Worm (Caenorhabditis elegans) whole organism, early embryonic: ENCODE data around the gene D1005.10.

Source experiments
- B0310.2 ChIP-seq: sonication (generic microtip); optimal IDR thresholded peaks from 2 replicates; lab custom pipeline; 2016; ENCODE audit warnings: mild to moderate bottlenecking, missing genetic modification characterization, missing compliant biosample characterization
- F13C5.2 ChIP-seq: sonication (generic microtip); optimal IDR thresholded peaks from 2 replicates; lab custom pipeline; 2017; ENCODE audit warnings: mild to moderate bottlenecking, missing genetic modification characterization, inconsistent platforms, missing compliant biosample characterization
- aly-1 ChIP-seq: sonication (generic microtip); optimal IDR thresholded peaks from 2 replicates; lab custom pipeline; 2016; ENCODE audit warnings: missing genetic modification characterization, missing compliant biosample characterization
- ama-1 ChIP-seq: fragments of 150-350 bp; optimal IDR thresholded peaks from 2 replicates; lab custom pipeline; 2014
- ceh-13 ChIP-seq: fragments of 200-800 bp; sonication (Bioruptor generic); optimal IDR thresholded peaks from 2 replicates; lab custom pipeline; 2018; ENCODE audit warnings: mild to moderate bottlenecking, missing genetic modification characterization, missing compliant biosample characterization
- ceh-36 ChIP-seq: sonication (generic microtip); optimal IDR thresholded peaks from 2 replicates; lab custom pipeline; 2016; ENCODE audit warnings: missing genetic modification characterization, inconsistent platforms, missing compliant biosample characterization
- ets-7 ChIP-seq: sonication (generic microtip); optimal IDR thresholded peaks from 2 replicates; lab custom pipeline; 2016; ENCODE audit warnings: missing genotype, missing genetic modification characterization, missing compliant biosample characterization
- flt-1 ChIP-seq: fragments of 200-800 bp; sonication (Bioruptor generic); IDR thresholded peaks from 2 replicates; pipeline ENCODE4 v1.3.6; 2022; ENCODE audit warnings: missing genetic modification characterization, missing compliant biosample characterization
- hmbx-1 ChIP-seq: sonication (generic microtip); optimal IDR thresholded peaks from 2 replicates; lab custom pipeline; 2016; ENCODE audit warnings: mild to moderate bottlenecking, missing genetic modification characterization, missing compliant biosample characterization
- hmg-4 ChIP-seq: fragments of 200-800 bp; sonication (Bioruptor generic); optimal IDR thresholded peaks from 2 replicates; lab custom pipeline; 2018; ENCODE audit warnings: mild to moderate bottlenecking, missing genetic modification characterization, missing compliant biosample characterization
- hnd-1 ChIP-seq: sonication (generic microtip); optimal IDR thresholded peaks from 2 replicates; lab custom pipeline; 2016; ENCODE audit warnings: missing genetic modification characterization, missing compliant biosample characterization
- pes-1 ChIP-seq: fragments of 200-800 bp; sonication (Bioruptor generic); IDR thresholded peaks from 2 replicates; pipeline ENCODE4 v1.3.6; 2022; ENCODE audit warnings: missing genetic modification reagents, missing genetic modification characterization, missing compliant biosample characterization
- scrt-1 ChIP-seq: fragments of 200-800 bp; sonication (Bioruptor generic); IDR thresholded peaks from 2 replicates; pipeline ENCODE4 v1.3.6; 2022; ENCODE audit warnings: missing genetic modification characterization, missing compliant biosample characterization
- sea-1 ChIP-seq: fragments of 200-800 bp; sonication (Bioruptor generic); conservative IDR thresholded peaks from 2 replicates; pipeline ENCODE4 v1.3.6; 2022; ENCODE audit warnings: missing genetic modification characterization, missing compliant biosample characterization
- tbx-11 ChIP-seq: fragments of 200-800 bp; sonication (Bioruptor generic); IDR thresholded peaks from 2 replicates; pipeline ENCODE4 v1.3.6; 2022; ENCODE audit warnings: missing genetic modification characterization, missing compliant biosample characterization
- tbx-37 ChIP-seq: fragments of 200-800 bp; sonication (Bioruptor generic); conservative IDR thresholded peaks from 2 replicates; pipeline ENCODE4 v1.3.6; 2022; ENCODE audit warnings: missing genetic modification reagents, missing genetic modification characterization, missing compliant biosample characterization
- tra-4 ChIP-seq: sonication (generic microtip); optimal IDR thresholded peaks from 2 replicates; lab custom pipeline; 2017; ENCODE audit warnings: missing genetic modification characterization, missing compliant biosample characterization

D1005.10 gene

DNA sequence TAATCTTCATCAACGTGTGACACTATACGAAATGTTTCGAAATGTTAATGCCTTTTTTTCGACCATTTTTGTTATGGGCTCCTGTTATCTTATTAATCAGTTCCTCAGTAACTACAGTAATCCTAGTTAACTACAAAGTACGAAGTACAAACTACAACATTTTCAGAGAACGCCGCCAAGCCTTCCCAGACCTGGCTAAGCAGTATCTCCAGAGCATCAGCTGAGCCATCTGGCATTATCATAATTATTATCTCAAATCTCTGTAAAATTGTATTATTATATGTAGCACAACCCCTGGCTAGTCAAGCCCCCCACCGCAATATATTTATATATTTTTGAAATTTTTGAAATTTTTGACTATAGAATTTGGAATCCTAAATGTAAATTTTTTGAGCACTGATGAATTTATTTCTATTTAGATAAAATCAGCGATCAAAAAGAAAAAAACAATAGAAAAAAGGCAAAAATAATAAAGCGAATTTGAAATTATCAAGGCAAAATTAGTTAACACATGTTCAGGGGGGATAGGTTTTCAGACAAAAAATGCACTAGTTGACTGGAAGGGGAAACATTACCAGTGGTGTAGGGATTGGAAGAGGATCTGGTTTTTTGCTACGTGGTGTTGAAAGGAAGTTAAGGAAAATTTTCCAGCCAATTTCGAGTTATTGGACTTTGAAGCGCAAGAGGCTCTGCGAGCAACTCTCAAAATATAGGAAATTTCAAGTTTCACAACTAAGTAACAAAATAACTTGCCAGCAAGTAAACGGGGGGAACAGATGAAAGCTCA is 34.0 kb downstream of the D1005.10 start:
- TF ChIP-seq ets-7 (tag; lab: Kevin White, UChicago) (no peak), tbx-37 (no peak), flt-1 (GFP tag; lab: Robert Waterston, UW) (no peak), scrt-1 (GFP tag; lab: Robert Waterston, UW) (no peak), ceh-13 (no peak), hnd-1 (no peak), tbx-11 (GFP tag; lab: Robert Waterston, UW) (no peak), tra-4 (tag; lab: Kevin White, UChicago) (no peak), B0310.2 (no peak), sea-1 (no peak), hmg-4 (GFP tag; lab: Kevin White, UChicago) (no peak), hmbx-1 (no peak), aly-1 (tag; lab: Kevin White, UChicago) (no peak), pes-1 (no peak), ceh-36 (tag; lab: Kevin White, UChicago) (no peak), ama-1 (lab: Kevin White, UChicago) (no peak), F13C5.2 (tag; lab: Kevin White, UChicago) (no peak)

DNA sequence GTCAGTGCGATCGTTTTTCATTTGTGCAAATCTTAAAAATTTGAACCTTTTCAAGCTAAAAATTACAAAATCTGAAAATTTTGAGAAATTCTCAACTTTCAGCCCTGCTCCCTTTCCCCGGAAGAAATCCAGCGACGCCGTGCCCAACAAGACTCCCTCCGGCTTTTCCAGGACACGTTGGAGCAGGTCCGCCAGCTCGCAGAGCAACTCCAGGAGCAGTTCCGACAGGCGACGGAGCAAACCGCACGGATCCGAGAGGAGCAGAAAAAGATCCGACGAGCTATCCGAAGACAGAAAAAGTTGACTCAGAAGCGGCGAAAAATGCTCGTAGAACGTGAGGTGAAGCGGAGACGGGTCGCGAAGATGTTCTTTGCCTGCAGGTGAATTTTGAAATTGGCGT is 34.7 kb downstream of the D1005.10 start:
- no peak for TF ChIP-seq hmg-4 (GFP tag; lab: Kevin White, UChicago)
- TF ChIP-seq pes-1: no peak
- TF ChIP-seq B0310.2: no peak

DNA sequence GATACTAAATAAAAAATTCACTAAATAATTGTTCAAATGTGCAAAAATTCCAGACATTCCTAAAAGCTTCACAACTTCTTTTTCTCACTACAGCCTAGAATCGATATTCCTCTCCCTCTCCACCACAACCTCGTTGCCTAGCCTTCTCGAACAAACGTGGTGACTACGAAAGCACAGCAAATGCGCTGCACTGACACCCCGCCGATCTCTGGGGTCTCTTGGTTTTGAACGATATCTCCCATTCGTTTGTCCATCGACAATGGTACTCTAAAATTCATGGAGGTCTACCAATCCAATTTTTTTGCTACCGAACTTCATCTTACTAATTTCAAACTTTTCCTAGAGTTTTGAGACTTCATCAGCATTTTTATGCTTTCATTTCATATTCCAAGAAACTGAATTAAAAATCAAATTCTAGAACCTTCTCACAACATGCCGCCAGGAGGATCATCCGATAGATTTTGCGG is 35.6 kb downstream of the D1005.10 start, which contains the start of gene W05H7.1:
Gene W05H7.1 (plus strand): TSS at position 417 of the 467 bp plus-strand sequence.
- TF ChIP-seq sea-1: no peak
- TF ChIP-seq flt-1 (GFP tag; lab: Robert Waterston, UW): no peak
- peak; percentile 50 for TF ChIP-seq hmg-4 (GFP tag; lab: Kevin White, UChicago)
- no peak for TF ChIP-seq tbx-37
- TF ChIP-seq hnd-1: no peak

DNA sequence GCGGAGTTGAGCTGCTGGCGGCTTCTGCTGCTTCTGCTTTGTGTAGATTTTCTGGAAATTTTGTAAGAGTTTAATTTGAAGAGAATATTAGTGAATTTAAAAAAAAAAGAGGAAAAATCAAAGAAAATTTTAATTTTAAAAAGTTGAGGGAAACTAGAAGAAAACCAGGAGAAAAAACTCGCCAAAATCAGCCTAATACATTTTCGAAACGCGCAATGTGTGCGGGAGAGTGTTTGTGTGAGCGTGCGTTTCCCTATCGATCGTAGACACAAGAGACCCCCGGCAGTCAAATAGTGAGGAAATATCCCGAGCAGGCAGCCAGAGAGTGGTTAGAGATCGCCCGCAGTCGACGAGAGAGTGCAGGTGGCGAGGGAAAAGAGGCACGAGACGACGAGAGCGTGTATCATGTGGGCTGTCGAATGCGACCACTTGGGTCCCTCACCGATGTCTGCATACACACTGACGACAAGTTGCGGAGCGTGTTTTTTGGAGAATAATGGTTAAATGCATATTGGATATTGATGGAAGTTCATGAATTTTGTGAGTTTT is 39.3 kb downstream of the D1005.10 start, which contains the start of gene zfp-3:
Gene zfp-3 (minus strand): TSS at position 51 of the 549 bp plus-strand sequence.
- TF ChIP-seq hmbx-1: no peak
- peak; percentile 75 for TF ChIP-seq hmg-4 (GFP tag; lab: Kevin White, UChicago)
- TF ChIP-seq scrt-1 (GFP tag; lab: Robert Waterston, UW): no peak
- TF ChIP-seq F13C5.2 (tag; lab: Kevin White, UChicago): peak; percentile 70
- TF ChIP-seq aly-1 (tag; lab: Kevin White, UChicago): peak; percentile 63
- no peak for TF ChIP-seq ceh-13

DNA sequence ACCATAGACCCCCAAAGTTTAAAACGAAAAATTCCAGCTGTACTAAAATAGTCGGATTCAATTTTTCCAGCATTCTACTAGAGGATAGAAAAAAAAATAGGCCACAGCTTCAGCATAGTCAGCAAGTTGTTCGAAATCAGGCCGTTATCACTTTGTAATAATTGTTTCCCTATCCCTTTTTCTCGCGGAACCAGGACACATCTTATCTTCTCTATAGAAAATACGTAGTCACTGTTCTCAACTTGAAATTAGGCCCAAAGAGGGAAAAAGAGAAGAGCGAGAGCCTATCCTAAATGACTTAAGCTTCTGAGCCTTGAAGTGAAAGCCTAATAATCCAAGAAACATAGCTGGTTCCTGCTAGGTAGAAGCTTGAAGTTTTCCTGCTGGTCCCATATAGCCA is 40.3 kb downstream of the D1005.10 start:
- TF ChIP-seq tbx-11 (GFP tag; lab: Robert Waterston, UW) (no peak), hmg-4 (GFP tag; lab: Kevin White, UChicago) (no peak), tra-4 (tag; lab: Kevin White, UChicago) (no peak), sea-1 (no peak), scrt-1 (GFP tag; lab: Robert Waterston, UW) (no peak), aly-1 (tag; lab: Kevin White, UChicago) (no peak), hnd-1 (no peak), ceh-13 (no peak), hmbx-1 (no peak)

DNA sequence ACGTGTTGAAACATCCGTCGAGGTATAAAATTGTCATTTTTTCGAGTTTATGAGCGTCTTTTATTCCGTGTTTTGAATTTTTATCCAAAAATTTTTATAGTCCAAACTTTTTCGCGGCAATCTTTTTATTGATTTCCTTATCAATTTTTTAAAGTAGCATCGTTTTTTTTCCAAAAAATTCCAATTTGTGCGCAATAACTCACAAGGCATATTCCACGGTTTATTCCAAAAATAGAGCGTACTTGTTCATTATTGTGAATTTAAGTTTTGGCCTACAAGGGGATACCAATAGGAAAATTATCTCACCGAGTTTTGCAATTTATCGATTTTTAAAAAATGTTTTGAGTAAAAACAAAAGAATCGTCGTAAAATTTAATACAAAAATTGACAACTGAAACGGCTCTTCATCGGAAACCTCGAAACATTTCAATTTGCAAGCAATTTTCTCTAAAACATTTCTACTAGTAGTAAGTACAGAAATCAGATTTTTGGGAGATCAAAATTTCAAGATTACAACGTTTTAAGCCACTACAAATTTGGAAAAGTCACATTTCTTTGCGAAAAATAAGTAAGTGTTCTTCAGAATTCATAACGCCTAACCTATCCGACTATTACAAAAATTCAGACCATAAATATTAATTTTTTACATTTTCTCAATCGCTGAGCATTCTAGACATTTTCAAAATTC is 42.3 kb downstream of the D1005.10 start:
- TF ChIP-seq ceh-36 (tag; lab: Kevin White, UChicago): no peak
- no peak for TF ChIP-seq aly-1 (tag; lab: Kevin White, UChicago)
- TF ChIP-seq tbx-11 (GFP tag; lab: Robert Waterston, UW): no peak
- peak; percentile 1 for TF ChIP-seq F13C5.2 (tag; lab: Kevin White, UChicago)

DNA sequence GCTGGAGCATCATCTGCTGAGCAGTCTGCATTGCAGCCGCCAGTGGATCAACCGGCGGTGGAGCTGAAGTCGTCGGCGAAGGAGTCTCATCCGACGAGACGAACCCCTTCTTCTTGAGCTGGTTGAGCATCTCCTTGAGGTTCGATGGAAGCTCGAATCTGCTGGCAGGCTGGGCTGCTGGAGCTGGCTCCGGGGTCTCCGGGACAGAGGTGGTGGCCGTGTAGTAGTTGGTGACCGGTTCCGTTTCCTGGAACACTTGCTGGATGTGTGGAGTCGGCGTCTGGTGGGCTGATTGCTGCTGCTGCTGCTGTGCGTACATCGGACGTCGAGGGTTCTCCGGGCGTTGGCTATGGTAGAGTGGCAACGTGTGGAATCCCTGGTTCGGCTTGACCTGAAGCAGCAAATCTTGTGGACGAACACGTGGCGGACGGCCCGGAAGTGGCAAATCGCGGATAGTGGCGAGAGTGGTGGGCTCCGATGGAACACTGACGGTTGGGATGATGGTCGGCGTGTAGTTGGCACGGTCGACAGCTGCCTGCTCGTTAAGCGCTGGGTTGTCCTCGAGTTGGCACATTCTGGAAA is 44.3 kb downstream of the D1005.10 start:
- no peak for TF ChIP-seq hmg-4 (GFP tag; lab: Kevin White, UChicago)
- TF ChIP-seq ets-7 (tag; lab: Kevin White, UChicago): no peak
- no peak for TF ChIP-seq ceh-13
- no peak for TF ChIP-seq scrt-1 (GFP tag; lab: Robert Waterston, UW)
- TF ChIP-seq aly-1 (tag; lab: Kevin White, UChicago): no peak
- no peak for TF ChIP-seq hnd-1
- TF ChIP-seq B0310.2: no peak
- TF ChIP-seq ama-1 (lab: Kevin White, UChicago): no peak
- no peak for TF ChIP-seq F13C5.2 (tag; lab: Kevin White, UChicago)
- no peak for TF ChIP-seq tra-4 (tag; lab: Kevin White, UChicago)
- TF ChIP-seq tbx-11 (GFP tag; lab: Robert Waterston, UW): no peak

DNA sequence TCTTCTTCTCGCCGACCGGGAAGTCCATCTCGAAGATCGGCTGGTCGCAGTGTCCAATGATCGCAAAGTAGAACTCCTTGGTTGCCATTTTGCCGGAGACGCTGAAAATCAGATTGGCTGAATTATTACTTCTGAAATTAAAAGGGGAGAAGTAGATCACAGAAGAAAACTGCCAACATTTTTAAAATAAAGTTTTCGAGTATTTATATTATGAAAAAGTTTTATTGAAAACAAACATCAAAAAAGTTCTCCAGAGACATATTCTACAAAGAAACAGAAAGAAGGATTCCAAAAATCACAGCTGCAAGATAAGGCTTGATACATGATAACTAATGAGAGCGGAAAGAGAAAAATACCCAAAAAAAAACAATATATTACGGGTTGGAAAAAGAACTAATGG is 45.8 kb downstream of the D1005.10 start, which contains the start of gene sedl-1:
Gene sedl-1 (minus strand): TSS at position 101 of the 400 bp plus-strand sequence.
- no peak for TF ChIP-seq hmbx-1
